Fruit fly (Drosophila melanogaster): ENCODE data around the gene ATPsynCF6.

The ATPsynCF6 gene

dm6 chr3R:23333334-23334035 lies 22.4 kb downstream of the ATPsynCF6 start (continued):
- TF ChIP-seq CG15601 (tag; optimal IDR thresholded peaks at IDR 0.05) (peak; percentile 49), Deaf1 (tag; optimal IDR thresholded peaks at IDR 0.05) (no peak), unc-4 (GFP tag; IDR thresholded peaks at IDR 0.05; ENCODE audit: partially characterized antibody) (no peak), CG3847 (GFP tag; IDR thresholded peaks at IDR 0.05) (no peak), CG15696 (tag; optimal IDR thresholded peaks at IDR 0.05) (no peak), slbo (GFP tag; IDR thresholded peaks at IDR 0.05) (no peak), Tbp (GFP tag; optimal IDR thresholded peaks at IDR 0.05) (no peak), CG8089 (GFP tag; optimal IDR thresholded peaks at IDR 0.05) (peak; percentile 17), sens (GFP tag) (peak; percentile 91), grn (GFP tag; optimal IDR thresholded peaks at IDR 0.05) (no peak), gsb (GFP tag; IDR thresholded peaks at IDR 0.05) (no peak), bcd (GFP tag; optimal IDR thresholded peaks at IDR 0.05) (peak; percentile 56), CG6175 (GFP tag; IDR thresholded peaks at IDR 0.05) (no peak), br (optimal IDR thresholded peaks at IDR 0.05) (no peak), CG12155 (GFP tag; optimal IDR thresholded peaks at IDR 0.05) (no peak), Oli (tag; optimal IDR thresholded peaks at IDR 0.05) (peak; percentile 65), ken (GFP tag; IDR thresholded peaks at IDR 0.05) (0 out of 3 replicates have a peak, but pooled peaks have one; percentile 33), CG43689 (GFP tag; IDR thresholded peaks at IDR 0.05) (no peak), CG3281 (GFP tag; optimal IDR thresholded peaks at IDR 0.05) (no peak), vvl (GFP tag; IDR thresholded peaks at IDR 0.05) (peak; percentile 68), tin (GFP tag; optimal IDR thresholded peaks at IDR 0.05) (peak; percentile 46), CG11560 (tag; IDR thresholded peaks at IDR 0.05) (no peak), CG8765 (GFP tag; IDR thresholded peaks at IDR 0.05) (no peak), cas (GFP tag; IDR thresholded peaks at IDR 0.05) (no peak), CG4617 (GFP tag; optimal IDR thresholded peaks at IDR 0.05; ENCODE audit: borderline replicate concordance) (no peak), D (optimal IDR thresholded peaks at IDR 0.05) (no peak), D (GFP tag; optimal IDR thresholded peaks at IDR 0.05) (peak; percentile 66), CG10565 (GFP tag; optimal IDR thresholded peaks at IDR 0.05) (no peak), Xbp1 (GFP tag; optimal IDR thresholded peaks at IDR 0.05) (peak; percentile 63), Lpt (GFP tag; optimal IDR thresholded peaks at IDR 0.05) (no peak), CG8924 (tag; optimal IDR thresholded peaks at IDR 0.05) (peak; percentile 32), trh (GFP tag; optimal IDR thresholded peaks at IDR 0.05) (no peak), CG6765 (GFP tag; optimal IDR thresholded peaks at IDR 0.05) (no peak), CG4328 (GFP tag; optimal IDR thresholded peaks at IDR 0.05) (no peak), oc (tag; optimal IDR thresholded peaks at IDR 0.05) (peak; percentile 31), CG4282 (GFP tag; optimal IDR thresholded peaks at IDR 0.05) (no peak), bowl (GFP tag; IDR thresholded peaks at IDR 0.05) (no peak), H2.0 (GFP tag; IDR thresholded peaks at IDR 0.05) (peak; percentile 58), dm (GFP tag; optimal IDR thresholded peaks at IDR 0.05) (no peak), H15 (GFP tag; IDR thresholded peaks at IDR 0.05) (no peak), YL-1 (GFP tag; optimal IDR thresholded peaks at IDR 0.05) (no peak), Ada2b (GFP tag; IDR thresholded peaks at IDR 0.05) (no peak), CG17802 (tag; optimal IDR thresholded peaks at IDR 0.05) (no peak), sug (tag; optimal IDR thresholded peaks at IDR 0.05) (no peak), CG32772 (GFP tag; IDR thresholded peaks at IDR 0.05) (no peak), Opbp (GFP tag; IDR thresholded peaks at IDR 0.05; ENCODE audit: partially characterized antibody) (no peak), Dek (tag; optimal IDR thresholded peaks at IDR 0.05) (no peak), Mad (GFP tag; optimal IDR thresholded peaks at IDR 0.05) (peak; percentile 4), CG4820 (GFP tag; optimal IDR thresholded peaks at IDR 0.05) (peak; percentile 39), Blimp-1 (GFP tag; optimal IDR thresholded peaks at IDR 0.05) (peak; percentile 56), z (GFP tag; IDR thresholded peaks at IDR 0.05) (no peak), Hey (tag; optimal IDR thresholded peaks at IDR 0.05) (no peak)

All from whole organism, embryonic.